Fruit fly (Drosophila melanogaster) whole organism, embryonic: ENCODE measurements around the gene Dsp1.

Experiments
- ATbp ChIP-seq: fragments of 200-800 bp; sonication (Bioruptor generic); optimal IDR thresholded peaks from 2 replicates; lab custom pipeline; 2017; ENCODE audit warnings: missing biosample characterization, mild to moderate bottlenecking, missing genetic modification characterization, missing genetic modification reagents
- BtbVII ChIP-seq: fragments of 200-800 bp; sonication (Bioruptor generic); optimal IDR thresholded peaks from 3 replicates; lab custom pipeline; 2017; ENCODE audit warnings: missing biosample characterization, mild to moderate bottlenecking, missing genetic modification characterization
- CG10209 ChIP-seq: fragments of 200-800 bp; sonication (Bioruptor generic); optimal IDR thresholded peaks from 3 replicates; lab custom pipeline; 2017; ENCODE audit warnings: missing biosample characterization, mild to moderate bottlenecking, missing genetic modification characterization, missing genetic modification reagents
- CG10274 ChIP-seq: fragments of 200-800 bp; sonication (Bioruptor generic); optimal IDR thresholded peaks from 3 replicates; lab custom pipeline; 2017; ENCODE audit warnings: missing biosample characterization, mild to moderate bottlenecking, missing genetic modification characterization
- CG10654 ChIP-seq: fragments of 200-800 bp; sonication (Bioruptor generic); optimal IDR thresholded peaks from 2 replicates; lab custom pipeline; 2016; ENCODE audit warnings: missing biosample characterization, missing genetic modification characterization
- CG11504 ChIP-seq: fragments of 200-800 bp; sonication (Bioruptor generic); optimal IDR thresholded peaks from 3 replicates; lab custom pipeline; 2019; ENCODE audit warnings: missing biosample characterization, mild to moderate bottlenecking, missing genetic modification characterization, moderate library complexity
- CG12299 ChIP-seq: fragments of 200-800 bp; sonication (Bioruptor generic); optimal IDR thresholded peaks from 2 replicates; lab custom pipeline; 2018; ENCODE audit warnings: missing biosample characterization, mild to moderate bottlenecking, missing genetic modification characterization
- CG17361 ChIP-seq: fragments of 200-800 bp; sonication (Bioruptor generic); IDR thresholded peaks from 3 replicates; pipeline ENCODE4 v1.3.6; 2022; ENCODE audit warnings: missing biosample characterization, missing genetic modification characterization
- CG18619 ChIP-seq: fragments of 200-800 bp; sonication (Bioruptor generic); optimal IDR thresholded peaks from 3 replicates; lab custom pipeline; 2017; ENCODE audit warnings: missing biosample characterization, mild to moderate bottlenecking, missing genetic modification characterization
- CG2712 ChIP-seq: fragments of 200-800 bp; optimal IDR thresholded peaks from 3 replicates; lab custom pipeline; 2019; ENCODE audit warnings: missing biosample characterization, mild to moderate bottlenecking, missing genetic modification characterization, moderate library complexity
- CG2875 ChIP-seq: fragments of 200-800 bp; sonication (Bioruptor generic); optimal IDR thresholded peaks from 2 replicates; lab custom pipeline; 2017; ENCODE audit warnings: missing biosample characterization, mild to moderate bottlenecking, missing genetic modification characterization, missing genetic modification reagents
- CG30403 ChIP-seq: fragments of 200-800 bp; sonication (Bioruptor generic); optimal IDR thresholded peaks from 3 replicates; lab custom pipeline; 2016; ENCODE audit warnings: missing biosample characterization, missing genetic modification characterization
- CG34376 ChIP-seq: fragments of 200-800 bp; sonication (Bioruptor generic); optimal IDR thresholded peaks from 2 replicates; lab custom pipeline; 2018; ENCODE audit warnings: missing biosample characterization, mild to moderate bottlenecking, missing genetic modification characterization
- CG3726 ChIP-seq: fragments of 200-800 bp; sonication (Bioruptor generic); IDR thresholded peaks from 3 replicates; pipeline ENCODE4, ENCODE4 v1.3.6; 2022; ENCODE audit warnings: missing biosample characterization, missing genetic modification characterization
- CG4328 ChIP-seq: fragments of 200-800 bp; sonication (Bioruptor generic); optimal IDR thresholded peaks from 3 replicates; lab custom pipeline; 2017; ENCODE audit warnings: missing biosample characterization, missing genetic modification reagents, missing genetic modification characterization
- CG6689 ChIP-seq: fragments of 200-800 bp; sonication (Bioruptor generic); IDR thresholded peaks from 2 replicates; pipeline ENCODE4 v1.3.6; 2022; ENCODE audit warnings: missing biosample characterization, missing genetic modification characterization
- CG7745 ChIP-seq: fragments of 200-800 bp; sonication (Bioruptor generic); optimal IDR thresholded peaks from 2 replicates; lab custom pipeline; 2018; ENCODE audit warnings: missing biosample characterization, mild to moderate bottlenecking, missing genetic modification characterization, moderate library complexity
- CG7963 ChIP-seq: fragments of 200-800 bp; sonication (Bioruptor generic); IDR thresholded peaks from 3 replicates; pipeline ENCODE4 v1.3.6; 2022; ENCODE audit warnings: missing biosample characterization, missing genetic modification characterization; ENCODE audit not compliant: partially characterized antibody
- CTCF ChIP-seq: fragments of 200-800 bp; sonication (Bioruptor generic); optimal IDR thresholded peaks from 2 replicates; lab custom pipeline; 2017; ENCODE audit warnings: missing biosample characterization, mild to moderate bottlenecking, missing genetic modification characterization, moderate library complexity
- Dfd ChIP-seq, 2 experiments: fragments of >200 bp; optimal IDR thresholded peaks; 2 replicates each; lab custom pipeline; 2017; ENCODE audit warnings: missing biosample characterization in 2 of 2, missing genetic modification characterization in 2 of 2
- Dip3 ChIP-seq: fragments of 200-800 bp; sonication (Bioruptor generic); optimal IDR thresholded peaks from 3 replicates; lab custom pipeline; 2016; ENCODE audit warnings: missing biosample characterization, missing genetic modification characterization
- Drgx ChIP-seq: fragments of 200-800 bp; sonication (Bioruptor generic); IDR thresholded peaks from 2 replicates; pipeline ENCODE4 v1.3.6; 2022; ENCODE audit warnings: missing biosample characterization, missing genetic modification characterization
- HmgZ ChIP-seq: fragments of 200-800 bp; sonication (Bioruptor generic); optimal IDR thresholded peaks from 2 replicates; lab custom pipeline; 2018; ENCODE audit warnings: missing biosample characterization, mild to moderate bottlenecking, missing genetic modification characterization
- Nf-YA ChIP-seq: fragments of 200-800 bp; sonication (Bioruptor generic); IDR thresholded peaks from 2 replicates; pipeline ENCODE4 v1.3.6; 2022; ENCODE audit warnings: missing biosample characterization, missing genetic modification characterization
- PHDP ChIP-seq: fragments of 200-800 bp; sonication (Bioruptor generic); optimal IDR thresholded peaks from 3 replicates; lab custom pipeline; 2018; ENCODE audit warnings: missing biosample characterization, mild to moderate bottlenecking, missing genetic modification characterization, moderate library complexity
- Sin3A ChIP-seq: fragments of >200 bp; optimal IDR thresholded peaks from 2 replicates; lab custom pipeline; 2018
- Six4 ChIP-seq: fragments of 200-800 bp; sonication (Bioruptor generic); optimal IDR thresholded peaks from 2 replicates; lab custom pipeline; 2016; ENCODE audit warnings: missing biosample characterization, missing genetic modification characterization
- Sox102F ChIP-seq: fragments of 200-800 bp; sonication (Bioruptor generic); optimal IDR thresholded peaks from 2 replicates; lab custom pipeline; 2018; ENCODE audit warnings: missing biosample characterization, mild to moderate bottlenecking, missing genetic modification characterization, moderate library complexity
- Sry-β ChIP-seq: fragments of 200-800 bp; sonication (Bioruptor generic); optimal IDR thresholded peaks from 2 replicates; lab custom pipeline; 2018; ENCODE audit warnings: missing biosample characterization, mild to moderate bottlenecking, missing genetic modification characterization, moderate library complexity
- YL-1 ChIP-seq: fragments of 200-800 bp; sonication (Bioruptor generic); optimal IDR thresholded peaks from 3 replicates; lab custom pipeline; 2017; ENCODE audit warnings: missing biosample characterization, mild to moderate bottlenecking, missing genetic modification characterization
- bcd ChIP-seq: fragments of 200-800 bp; sonication (Bioruptor generic); optimal IDR thresholded peaks from 2 replicates; lab custom pipeline; 2017; ENCODE audit warnings: missing biosample characterization, mild to moderate bottlenecking, missing genetic modification characterization
- bowl ChIP-seq: fragments of 200-800 bp; sonication (Bioruptor generic); IDR thresholded peaks from 2 replicates; pipeline ENCODE4 v1.3.6; 2022; ENCODE audit warnings: missing biosample characterization, missing genetic modification characterization
- dan ChIP-seq: fragments of 200-800 bp; sonication (Bioruptor generic); IDR thresholded peaks from 2 replicates; pipeline ENCODE4 v1.3.6; 2022; ENCODE audit warnings: missing biosample characterization, missing genetic modification characterization
- dm ChIP-seq: fragments of 200-800 bp; sonication (Bioruptor generic); optimal IDR thresholded peaks from 3 replicates; lab custom pipeline; 2016; ENCODE audit warnings: missing biosample characterization, missing genetic modification characterization
- dmrt11E ChIP-seq: fragments of 200-800 bp; sonication (Bioruptor generic); optimal IDR thresholded peaks from 3 replicates; lab custom pipeline; 2018; ENCODE audit warnings: missing biosample characterization, mild to moderate bottlenecking, missing genetic modification characterization, moderate library complexity
- gem ChIP-seq: fragments of 200-800 bp; sonication (Bioruptor generic); optimal IDR thresholded peaks from 2 replicates; lab custom pipeline; 2019; ENCODE audit warnings: missing biosample characterization, mild to moderate bottlenecking, missing genetic modification characterization, moderate library complexity
- gfzf ChIP-seq: fragments of 200-800 bp; sonication (Bioruptor generic); optimal IDR thresholded peaks from 2 replicates; lab custom pipeline; 2016; ENCODE audit warnings: missing biosample characterization, mild to moderate bottlenecking, missing genetic modification characterization, moderate library complexity
- grau ChIP-seq: fragments of 200-800 bp; optimal IDR thresholded peaks from 3 replicates; lab custom pipeline; 2019; ENCODE audit warnings: missing biosample characterization, mild to moderate bottlenecking, missing genetic modification characterization, moderate library complexity
- gsb ChIP-seq: fragments of 200-800 bp; sonication (Bioruptor generic); IDR thresholded peaks from 2 replicates; pipeline ENCODE4 v1.3.6; 2022; ENCODE audit warnings: missing biosample characterization, missing genetic modification characterization
- jing ChIP-seq: fragments of 200-800 bp; sonication (Bioruptor generic); optimal IDR thresholded peaks from 2 replicates; lab custom pipeline; 2018; ENCODE audit warnings: missing biosample characterization, mild to moderate bottlenecking, missing genetic modification characterization
- klu ChIP-seq: fragments of 200-800 bp; sonication (Bioruptor generic); IDR thresholded peaks from 2 replicates; pipeline ENCODE4 v1.3.6; 2022; ENCODE audit warnings: missing biosample characterization, missing genetic modification characterization
- mld ChIP-seq: fragments of 200-800 bp; sonication (Bioruptor generic); IDR thresholded peaks from 3 replicates; pipeline ENCODE4 v1.3.6; 2022; ENCODE audit warnings: missing biosample characterization, missing genetic modification characterization; ENCODE audit not compliant: partially characterized antibody
- nerfin-1 ChIP-seq: fragments of 200-800 bp; sonication (Bioruptor generic); optimal IDR thresholded peaks from 3 replicates; lab custom pipeline; 2019; ENCODE audit warnings: missing biosample characterization, mild to moderate bottlenecking, missing genetic modification characterization, moderate library complexity
- odd ChIP-seq: fragments of 200-800 bp; sonication (Bioruptor generic); optimal IDR thresholded peaks from 2 replicates; lab custom pipeline; 2017; ENCODE audit warnings: missing biosample characterization, mild to moderate bottlenecking, missing genetic modification characterization
- org-1 ChIP-seq: fragments of 200-800 bp; sonication (Bioruptor generic); optimal IDR thresholded peaks from 2 replicates; lab custom pipeline; 2017; ENCODE audit warnings: missing biosample characterization, missing genetic modification characterization
- otp ChIP-seq: fragments of 200-800 bp; sonication (Bioruptor generic); IDR thresholded peaks from 3 replicates; pipeline ENCODE4, ENCODE4 v1.3.6; 2022; ENCODE audit warnings: missing biosample characterization, missing genetic modification characterization
- psq ChIP-seq: fragments of 200-800 bp; sonication (Bioruptor generic); optimal IDR thresholded peaks from 2 replicates; lab custom pipeline; 2017; ENCODE audit warnings: missing biosample characterization, missing genetic modification characterization
- repo ChIP-seq: fragments of 200-800 bp; sonication (Bioruptor generic); optimal IDR thresholded peaks from 2 replicates; lab custom pipeline; 2016; ENCODE audit warnings: missing biosample characterization, missing genetic modification characterization
- sc ChIP-seq, 3 experiments: fragments of >200 bp in 2 of 3; fragments of 200-800 bp in 1 of 3; sonication (Bioruptor generic) in 1 of 3; optimal IDR thresholded peaks; 2 replicates in 2 of 3; 3 replicates in 1 of 3; lab custom pipeline; 2017; ENCODE audit warnings: mild to moderate bottlenecking in 1 of 3, missing biosample characterization in 1 of 3, missing genetic modification characterization in 1 of 3, missing genetic modification reagents in 1 of 3
- vvl ChIP-seq: fragments of 200-800 bp; sonication (Bioruptor generic); IDR thresholded peaks from 2 replicates; pipeline ENCODE4 v1.3.6; 2022; ENCODE audit warnings: missing biosample characterization, missing genetic modification characterization

The Dsp1 gene

DNA sequence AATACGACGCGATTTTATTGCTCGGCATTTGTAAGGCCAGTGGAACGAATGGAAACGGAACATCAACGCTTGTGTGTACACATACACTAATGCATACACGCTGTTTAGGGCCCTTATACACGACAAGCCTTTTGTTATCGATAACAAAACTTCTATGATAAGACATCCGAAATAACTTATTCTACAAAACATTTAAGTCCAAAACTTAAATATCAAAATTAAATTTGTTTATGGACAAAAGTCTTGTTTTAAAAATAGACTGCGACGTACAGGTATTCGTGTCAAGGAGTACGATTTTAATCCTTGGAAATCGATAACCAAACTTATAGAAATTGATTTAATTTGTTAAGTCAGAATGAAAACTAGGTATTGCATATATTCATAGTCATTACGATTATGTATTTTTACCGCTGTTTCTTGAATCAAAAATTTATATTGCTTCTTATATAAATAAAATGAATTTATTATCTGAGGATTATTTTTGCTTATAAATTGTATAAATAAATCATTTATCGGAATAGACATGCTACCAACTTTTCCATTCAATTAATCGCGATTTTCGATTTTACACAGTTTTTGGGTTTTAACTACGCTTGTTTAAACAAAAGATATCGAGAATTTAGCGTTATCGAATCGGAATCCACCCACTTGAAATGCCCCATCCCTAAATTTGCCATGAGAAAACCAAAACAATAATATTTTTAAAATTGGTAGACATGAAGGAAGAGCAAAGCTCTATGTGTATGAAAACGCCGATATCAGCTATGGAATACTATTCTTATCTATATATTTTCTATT lies 20.1 kb upstream of the Dsp1 start, which contains the start of the genes CG9915 and SWIP:
Gene CG9915 (minus strand): TSS at position 61 of the 798 bp plus-strand sequence.
Gene SWIP (plus strand): TSS at position 632 of the 798 bp plus-strand sequence.
- TF ChIP-seq CG10209 (GFP tag; lab: Kevin White, UChicago), result no peak
- no peak for TF ChIP-seq Dip3 (GFP tag; lab: Kevin White, UChicago)
- TF ChIP-seq sc (optimal IDR thresholded peaks at IDR 0.05; lab: Kevin White, UChicago), result no peak
- TF ChIP-seq sc (GFP tag; optimal IDR thresholded peaks at IDR 0.05; lab: Kevin White, UChicago), result no peak
- no peak for TF ChIP-seq Dfd (GFP tag; optimal IDR thresholded peaks at IDR 0.05; lab: Kevin White, UChicago)
- TF ChIP-seq CG7963 (GFP tag; lab: Robert Waterston, UW), result peak; percentile 84
- TF ChIP-seq gem (tag; lab: Kevin White, UChicago), result peak; percentile 40
- TF ChIP-seq psq (GFP tag; lab: Kevin White, UChicago), result no peak
- TF ChIP-seq CG10274, result no peak
- TF ChIP-seq gfzf (GFP tag; lab: Kevin White, UChicago), result no peak
- no peak for TF ChIP-seq bcd (GFP tag; lab: Kevin White, UChicago)
- peak; percentile 51 for TF ChIP-seq dmrt11E (tag; lab: Kevin White, UChicago)
- no peak for TF ChIP-seq PHDP
- no peak for TF ChIP-seq CG10654 (GFP tag; lab: Kevin White, UChicago)
- TF ChIP-seq CTCF (GFP tag; lab: Kevin White, UChicago), result no peak
- no peak for TF ChIP-seq gsb (GFP tag; lab: Robert Waterston, UW)
- peak; percentile 81 for TF ChIP-seq mld (GFP tag; lab: Robert Waterston, UW)
- TF ChIP-seq CG11504, result no peak
- TF ChIP-seq CG17361 (GFP tag; lab: Robert Waterston, UW), result peak; percentile 46; the same call in 1 of the 3 replicates
- no peak for TF ChIP-seq otp (GFP tag; lab: Robert Waterston, UW)
- TF ChIP-seq HmgZ (tag; lab: Kevin White, UChicago), result no peak
- TF ChIP-seq CG2875 (GFP tag; lab: Kevin White, UChicago), result no peak
- TF ChIP-seq Nf-YA, result no peak
- TF ChIP-seq Sin3A (lab: Kevin White, UChicago), result no peak
- TF ChIP-seq Sox102F (GFP tag; lab: Kevin White, UChicago), result no peak
- TF ChIP-seq vvl (GFP tag; lab: Robert Waterston, UW), result no peak; the same call in 1 of the 2 replicates
- no peak for TF ChIP-seq Sry-β (GFP tag; lab: Kevin White, UChicago)
- no peak for TF ChIP-seq Six4 (GFP tag; lab: Kevin White, UChicago)
- no peak for TF ChIP-seq jing
- TF ChIP-seq grau (tag; lab: Kevin White, UChicago), result peak; percentile 9
- TF ChIP-seq BtbVII (GFP tag; lab: Kevin White, UChicago), result no peak
- TF ChIP-seq odd (GFP tag; lab: Kevin White, UChicago), result no peak
- TF ChIP-seq CG3726, result no peak
- no peak for TF ChIP-seq CG30403 (GFP tag; lab: Kevin White, UChicago)
- no peak for TF ChIP-seq repo (GFP tag; lab: Kevin White, UChicago)
- no peak for TF ChIP-seq CG34376 (GFP tag; lab: Kevin White, UChicago)
- no peak for TF ChIP-seq klu (GFP tag; lab: Robert Waterston, UW)
- TF ChIP-seq CG6689 (GFP tag; lab: Robert Waterston, UW), result no peak
- TF ChIP-seq Drgx (GFP tag; lab: Robert Waterston, UW), result no peak
- peak; percentile 12 for TF ChIP-seq CG2712
- TF ChIP-seq CG18619 (GFP tag; lab: Kevin White, UChicago), result peak; percentile 12
- TF ChIP-seq nerfin-1 (tag; lab: Kevin White, UChicago), result no peak
- TF ChIP-seq CG12299, result no peak
- TF ChIP-seq ATbp (GFP tag; lab: Kevin White, UChicago), result no peak
- no peak for TF ChIP-seq dan (GFP tag; lab: Robert Waterston, UW)
- no peak for TF ChIP-seq CG7745 (tag; lab: Kevin White, UChicago)
- TF ChIP-seq bowl (GFP tag; lab: Robert Waterston, UW), result no peak
- peak; percentile 1 for TF ChIP-seq YL-1 (GFP tag; lab: Kevin White, UChicago)
- TF ChIP-seq CG4328, result no peak
- TF ChIP-seq org-1, result no peak
- TF ChIP-seq dm, result peak; percentile 28
